Fruit fly (Drosophila melanogaster) ovary, adult (tissue): ENCODE measurements around the gene CG11741.
A peak's percentile ranks its signal among the peaks of the same experiment; 100 is the strongest.

Experiments
- CG17801 ChIP-seq: fragments of 200-800 bp; optimal IDR thresholded peaks from 2 replicates; lab custom pipeline; 2019; ENCODE audit warnings: missing biosample characterization, mild to moderate bottlenecking, missing genetic modification characterization, moderate library complexity; ENCODE audit not compliant: partially characterized antibody

CG11741 gene

dm6 chr3R:8528862-8529261 lies at the start of gene CG11741:
CG11741 (minus strand) TSS chr3R:8528877.
- no peak for TF ChIP-seq CG17801 (GFP tag; lab: Kevin White, UChicago)

- no peak for TF ChIP-seq CG17801 (GFP tag; lab: Kevin White, UChicago)
Measured at dm6 chr3R:8577409-8578255, 49.0 kb upstream of the CG11741 start, which contains the start of gene 5-HT2B. 5-HT2B (plus strand) TSS chr3R:8578205.

dm6 chr3R:8563774-8564173 lies 35.1 kb upstream of the CG11741 start, which contains the start of gene Cenp-C:
Cenp-C (plus strand) TSS chr3R:8564105.
- TF ChIP-seq CG17801 (GFP tag; lab: Kevin White, UChicago): peak; percentile 17

dm6 chr3R:8562484-8562886 lies 33.8 kb upstream of the CG11741 start, which contains the start of the genes mRpS18A and CG31460:
mRpS18A (minus strand) TSS chr3R:8562593.
CG31460 (plus strand) TSS chr3R:8562673.
- no peak for TF ChIP-seq CG17801 (GFP tag; lab: Kevin White, UChicago)

dm6 chr3R:8561522-8561921 lies 32.8 kb upstream of the CG11741 start, which contains the start of gene pch2:
pch2 (minus strand) TSS chr3R:8561764.
- no peak for TF ChIP-seq CG17801 (GFP tag; lab: Kevin White, UChicago)

- TF ChIP-seq CG17801 (GFP tag; lab: Kevin White, UChicago): no peak
Measured at dm6 chr3R:8552308-8552707, 23.6 kb upstream of the CG11741 start, which contains the start of gene Or85d. Or85d (plus strand) TSS chr3R:8552608.

dm6 chr3R:8545915-8546314 lies 17.2 kb upstream of the CG11741 start:
- TF ChIP-seq CG17801 (GFP tag; lab: Kevin White, UChicago): no peak

- no peak for TF ChIP-seq CG17801 (GFP tag; lab: Kevin White, UChicago)
Measured at dm6 chr3R:8524277-8524676, 4.4 kb downstream of the CG11741 start.

dm6 chr3R:8523668-8524067 lies 5.0 kb downstream of the CG11741 start, which contains the start of gene CG31259:
CG31259 (plus strand) TSS chr3R:8523944.
- no peak for TF ChIP-seq CG17801 (GFP tag; lab: Kevin White, UChicago)

dm6 chr3R:8521499-8521898 lies 7.2 kb downstream of the CG11741 start, which contains the start of gene CG31454:
CG31454 (plus strand) TSS chr3R:8521658.
- no peak for TF ChIP-seq CG17801 (GFP tag; lab: Kevin White, UChicago)

- TF ChIP-seq CG17801 (GFP tag; lab: Kevin White, UChicago): no peak
Measured at dm6 chr3R:8520809-8521208, 7.9 kb downstream of the CG11741 start.

dm6 chr3R:8519157-8519556 lies 9.5 kb downstream of the CG11741 start:
- no peak for TF ChIP-seq CG17801 (GFP tag; lab: Kevin White, UChicago)

- no peak for TF ChIP-seq CG17801 (GFP tag; lab: Kevin White, UChicago)
Measured at dm6 chr3R:8518565-8519154, 10.0 kb downstream of the CG11741 start.

- TF ChIP-seq CG17801 (GFP tag; lab: Kevin White, UChicago): no peak
Measured at dm6 chr3R:8517752-8518185, 10.9 kb downstream of the CG11741 start, which contains the start of gene CG11737. CG11737 (plus strand) TSS chr3R:8517868.

- no peak for TF ChIP-seq CG17801 (GFP tag; lab: Kevin White, UChicago)
Measured at dm6 chr3R:8512922-8513321, 15.8 kb downstream of the CG11741 start, which contains the start of gene Or85c. Or85c (minus strand) TSS chr3R:8513022.
